Worm (Caenorhabditis elegans): ENCODE data around the gene K02F6.6.
A peak's percentile ranks its signal among the peaks of the same experiment; 100 is the strongest.

ce11 chrII:2504431-2504928, 26.1 kb upstream of the K02F6.6 start, which contains the start of gene gbas-1:
- TF ChIP-seq nhr-48 (tag; optimal IDR thresholded peaks at IDR 0.05): no peak
- TF ChIP-seq zag-1 (tag; optimal IDR thresholded peaks at IDR 0.05): no peak
- no peak for TF ChIP-seq vab-7 (GFP tag; IDR thresholded peaks at IDR 0.05)
- TF ChIP-seq unc-62 (GFP tag; optimal IDR thresholded peaks at IDR 0.05 in 1 of 2): no peak
- TF ChIP-seq unc-62 (tag; optimal IDR thresholded peaks at IDR 0.05): no peak
- TF ChIP-seq ztf-11 (tag; optimal IDR thresholded peaks at IDR 0.05): no peak
- TF ChIP-seq nhr-76 (tag; optimal IDR thresholded peaks at IDR 0.05): no peak
- no peak for TF ChIP-seq pha-4 (GFP tag; IDR thresholded peaks at IDR 0.05)
- TF ChIP-seq pha-4 (tag; optimal IDR thresholded peaks at IDR 0.05): no peak
- peak in 1 of 2 experiments; percentile 70 for TF ChIP-seq lsy-2 (tag; optimal IDR thresholded peaks at IDR 0.05)
- no peak for TF ChIP-seq dmd-9 (GFP tag; IDR thresholded peaks at IDR 0.05)
- TF ChIP-seq lin-39 (tag; optimal IDR thresholded peaks at IDR 0.05): no peak
- TF ChIP-seq spr-1 (tag; optimal IDR thresholded peaks at IDR 0.05): no peak
- TF ChIP-seq fos-1 (tag; optimal IDR thresholded peaks at IDR 0.05): no peak
